Fruit fly (Drosophila melanogaster) whole organism, wandering third instar larva: Measurements from ENCODE around the gene larp.

Experiments used
- Abd-B ChIP-seq: fragments of >200 bp; optimal IDR thresholded peaks from 2 replicates; lab custom pipeline; 2017; ENCODE audit warnings: missing biosample characterization, missing genetic modification characterization
- CG32264 ChIP-seq: fragments of 200-800 bp; sonication (Bioruptor generic); optimal IDR thresholded peaks from 2 replicates; lab custom pipeline; 2016; ENCODE audit warnings: missing biosample characterization, missing genetic modification characterization
- CG9705 ChIP-seq: fragments of 200-800 bp; sonication (Bioruptor generic); optimal IDR thresholded peaks from 2 replicates; lab custom pipeline; 2018; ENCODE audit warnings: missing biosample characterization, mild to moderate bottlenecking, missing genetic modification characterization
- CrebA ChIP-seq: fragments of 200-800 bp; sonication (Bioruptor generic); optimal IDR thresholded peaks from 2 replicates; lab custom pipeline; 2016; ENCODE audit warnings: missing biosample characterization, mild to moderate bottlenecking, missing genetic modification characterization, borderline replicate concordance
- Dfd ChIP-seq: fragments of >200 bp; optimal IDR thresholded peaks from 2 replicates; lab custom pipeline; 2017; ENCODE audit warnings: missing biosample characterization, missing genetic modification characterization
- Dif ChIP-seq: fragments of 200-275, 200-300 bp; sonication (Bioruptor generic); optimal IDR thresholded peaks from 2 replicates; lab custom pipeline; 2018; ENCODE audit warnings: missing biosample characterization, missing genetic modification characterization; ENCODE audit not compliant: partially characterized antibody
- GATAd ChIP-seq: sonication (Bioruptor generic); optimal IDR thresholded peaks from 2 replicates; lab custom pipeline; 2016; ENCODE audit warnings: missing biosample characterization, missing genetic modification characterization
- HLH106 ChIP-seq: fragments of 200-800 bp; optimal IDR thresholded peaks from 3 replicates; lab custom pipeline; 2019; ENCODE audit warnings: missing biosample characterization, mild to moderate bottlenecking, missing genetic modification characterization, moderate library complexity
- Hnf4 ChIP-seq: fragments of 200-800 bp; sonication (Bioruptor generic); optimal IDR thresholded peaks from 2 replicates; lab custom pipeline; 2016; ENCODE audit warnings: missing biosample characterization, mild to moderate bottlenecking, missing genetic modification characterization
- Hr78 ChIP-seq: fragments of >200 bp; optimal IDR thresholded peaks from 2 replicates; lab custom pipeline; 2017; ENCODE audit warnings: missing biosample characterization, missing genetic modification characterization
- Hr83 ChIP-seq: fragments of 200-300 bp; sonication (Bioruptor generic); optimal IDR thresholded peaks from 2 replicates; lab custom pipeline; 2016; ENCODE audit warnings: missing biosample characterization, mild to moderate bottlenecking, missing genetic modification characterization, moderate library complexity; ENCODE audit not compliant: poor library complexity, severe bottlenecking
- Jra ChIP-seq: sonication (Bioruptor generic); optimal IDR thresholded peaks from 2 replicates; lab custom pipeline; 2016; ENCODE audit warnings: missing biosample characterization, missing genetic modification characterization
- Mio ChIP-seq: sonication (Bioruptor generic); optimal IDR thresholded peaks from 2 replicates; lab custom pipeline; 2016; ENCODE audit warnings: missing biosample characterization, missing genetic modification characterization
- Myc ChIP-seq: fragments of >200 bp; optimal IDR thresholded peaks from 2 replicates; lab custom pipeline; 2017
- N ChIP-seq: fragments of >200 bp; optimal IDR thresholded peaks from 2 replicates; lab custom pipeline; 2018; ENCODE audit warnings: missing biosample characterization, missing external identifiers, missing genetic modification characterization
- OdsH ChIP-seq: fragments of 200-800 bp; sonication (Bioruptor generic); optimal IDR thresholded peaks from 2 replicates; lab custom pipeline; 2016; ENCODE audit warnings: missing biosample characterization, mild to moderate bottlenecking, missing genetic modification characterization
- Rel ChIP-seq, 2 experiments: fragments of 200-800 bp; sonication (Bioruptor generic) in 1 of 2; optimal IDR thresholded peaks; 2 replicates in 1 of 2; 3 replicates in 1 of 2; lab custom pipeline; 2016 to 2019; ENCODE audit warnings: mild to moderate bottlenecking in 2 of 2, missing biosample characterization in 2 of 2, missing genetic modification characterization in 2 of 2, moderate library complexity in 1 of 2
- Sp1 ChIP-seq: fragments of 200-800 bp; sonication (Bioruptor generic); optimal IDR thresholded peaks from 3 replicates; lab custom pipeline; 2019; ENCODE audit warnings: missing biosample characterization, mild to moderate bottlenecking, missing genetic modification characterization, moderate library complexity
- Vsx2 ChIP-seq: fragments of 200-300, 225-300 bp; sonication (Bioruptor generic); optimal IDR thresholded peaks from 2 replicates; lab custom pipeline; 2018; ENCODE audit warnings: missing biosample characterization, missing genetic modification characterization; ENCODE audit not compliant: partially characterized antibody
- br ChIP-seq: fragments of 200-800 bp; sonication (Bioruptor generic); optimal IDR thresholded peaks from 2 replicates; lab custom pipeline; 2016; ENCODE audit warnings: missing biosample characterization, missing genetic modification characterization
- brk ChIP-seq: fragments of 200-800 bp; sonication (Bioruptor generic); optimal IDR thresholded peaks from 2 replicates; lab custom pipeline; 2016; ENCODE audit warnings: missing biosample characterization, mild to moderate bottlenecking, missing genetic modification characterization
- dl ChIP-seq, 2 experiments: fragments of 175-275, 200-275 bp in 1 of 2; fragments of 200-275 bp in 1 of 2; sonication (Bioruptor generic); optimal IDR thresholded peaks; lab custom pipeline; 2018; ENCODE audit warnings: mild to moderate bottlenecking in 2 of 2, missing biosample characterization in 2 of 2, missing genetic modification characterization in 2 of 2, moderate library complexity in 2 of 2; ENCODE audit not compliant: partially characterized antibody in 2 of 2, insufficient read depth in 1 of 2
- dmrt93B ChIP-seq: fragments of 200-800 bp; sonication (Bioruptor generic); optimal IDR thresholded peaks from 2 replicates; lab custom pipeline; 2018; ENCODE audit warnings: missing biosample characterization, mild to moderate bottlenecking, missing genetic modification characterization
- dsf ChIP-seq: sonication (Bioruptor generic); optimal IDR thresholded peaks from 2 replicates; lab custom pipeline; 2016; ENCODE audit warnings: missing biosample characterization, missing genetic modification characterization, borderline replicate concordance
- ey ChIP-seq: fragments of 200-800 bp; sonication (Bioruptor generic); optimal IDR thresholded peaks from 2 replicates; lab custom pipeline; 2016; ENCODE audit warnings: missing biosample characterization, missing genetic modification characterization
- foxo ChIP-seq, 2 experiments: fragments of 200-800 bp; sonication (Bioruptor generic); optimal IDR thresholded peaks; 2 replicates in 1 of 2; 3 replicates in 1 of 2; lab custom pipeline; 2016 to 2017; ENCODE audit warnings: missing biosample characterization in 2 of 2, missing genetic modification characterization in 2 of 2
- fru ChIP-seq: fragments of 200-800 bp; sonication (Bioruptor generic); optimal IDR thresholded peaks from 3 replicates; lab custom pipeline; 2016; ENCODE audit warnings: missing biosample characterization, mild to moderate bottlenecking, missing genetic modification characterization
- h ChIP-seq: fragments of 200-800 bp; sonication (Bioruptor generic); optimal IDR thresholded peaks from 3 replicates; lab custom pipeline; 2016; ENCODE audit warnings: missing biosample characterization, mild to moderate bottlenecking, missing genetic modification characterization
- jim ChIP-seq: fragments of 175-275, 200-325 bp; sonication (Bioruptor generic); optimal IDR thresholded peaks from 2 replicates; lab custom pipeline; 2016; ENCODE audit warnings: missing biosample characterization, mild to moderate bottlenecking, missing genetic modification characterization
- lola ChIP-seq: fragments of >200 bp; optimal IDR thresholded peaks from 2 replicates; lab custom pipeline; 2017; ENCODE audit warnings: missing biosample characterization, missing genetic modification characterization
- pan ChIP-seq: fragments of >200 bp; optimal IDR thresholded peaks from 2 replicates; lab custom pipeline; 2017
- psq ChIP-seq: fragments of 200-800 bp; sonication (Bioruptor generic); optimal IDR thresholded peaks from 3 replicates; lab custom pipeline; 2017; ENCODE audit warnings: missing biosample characterization, mild to moderate bottlenecking, missing genetic modification characterization, moderate library complexity
- rgr ChIP-seq: fragments of 200-800 bp; sonication (Bioruptor generic); optimal IDR thresholded peaks from 3 replicates; lab custom pipeline; 2016; ENCODE audit warnings: missing biosample characterization, mild to moderate bottlenecking, missing genetic modification characterization
- sage ChIP-seq: fragments of 200-800 bp; sonication (Bioruptor generic); optimal IDR thresholded peaks from 2 replicates; lab custom pipeline; 2016; ENCODE audit warnings: missing biosample characterization, mild to moderate bottlenecking, missing genetic modification characterization
- sv ChIP-seq: fragments of 200-800 bp; sonication (Bioruptor generic); optimal IDR thresholded peaks from 3 replicates; lab custom pipeline; 2016; ENCODE audit warnings: missing biosample characterization, missing genetic modification characterization
- tai ChIP-seq: sonication (Bioruptor generic); optimal IDR thresholded peaks from 2 replicates; lab custom pipeline; 2016; ENCODE audit warnings: missing biosample characterization, missing genetic modification characterization
- usp ChIP-seq: fragments of >200 bp; optimal IDR thresholded peaks from 2 replicates; lab custom pipeline; 2017; ENCODE audit warnings: missing biosample characterization, missing genetic modification characterization
- woc ChIP-seq: sonication (Bioruptor generic); optimal IDR thresholded peaks from 2 replicates; lab custom pipeline; 2016; ENCODE audit warnings: missing biosample characterization, mild to moderate bottlenecking, missing genetic modification characterization

The larp gene

DNA sequence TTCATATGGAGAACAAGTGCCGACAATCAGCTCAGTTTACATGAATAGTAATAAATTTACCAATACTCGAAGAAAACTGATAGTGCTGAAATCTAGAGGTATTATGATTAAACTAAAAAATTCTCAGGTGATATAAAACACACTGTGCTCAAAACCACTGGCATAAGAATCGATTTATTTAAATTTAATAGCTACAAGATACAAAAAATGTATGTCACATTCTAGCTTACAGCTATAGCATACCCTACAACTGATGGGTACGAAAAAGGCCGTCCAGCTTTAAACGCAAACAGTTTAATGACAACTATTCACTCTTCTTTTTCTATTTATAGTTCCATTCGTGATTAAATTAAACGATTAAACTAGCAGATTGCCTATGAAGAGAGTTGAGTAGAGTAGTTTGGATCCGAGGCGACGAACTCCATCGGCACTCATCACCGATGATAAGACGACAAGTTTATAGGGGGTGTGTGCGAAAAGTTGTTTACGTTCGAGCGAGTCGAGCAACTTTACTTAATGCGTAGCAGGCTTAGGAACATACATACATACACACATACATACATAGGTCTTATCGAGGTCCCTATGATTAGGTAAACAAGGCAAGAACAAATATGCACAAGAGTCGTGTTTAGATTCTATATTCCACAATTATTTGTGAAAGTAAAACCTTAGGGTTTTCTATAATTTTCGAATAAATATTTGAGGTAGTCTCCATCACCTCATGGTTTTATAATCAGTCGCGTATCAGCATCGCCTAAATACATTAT is 7.3 kb downstream of the larp start:
- TF ChIP-seq Jra (GFP tag; lab: Kevin White, UChicago), result no peak
- no peak for TF ChIP-seq woc (GFP tag; lab: Kevin White, UChicago)
- TF ChIP-seq tai, result peak; percentile 12
- TF ChIP-seq Dif, result no peak
- no peak for TF ChIP-seq HLH106 (tag; lab: Kevin White, UChicago)
- no peak for TF ChIP-seq lola (GFP tag; lab: Kevin White, UChicago)
- no peak for TF ChIP-seq dsf (GFP tag; lab: Kevin White, UChicago)
- TF ChIP-seq foxo (GFP tag; optimal IDR thresholded peaks at IDR 0.05; lab: Kevin White, UChicago), result peak in 1 of 2 experiments; percentile 26
- peak; percentile 32 for TF ChIP-seq Hr83
- TF ChIP-seq ey (GFP tag; lab: Kevin White, UChicago), result peak; percentile 8
- TF ChIP-seq sv (GFP tag; lab: Kevin White, UChicago), result peak; percentile 54
- no peak for TF ChIP-seq Rel (GFP tag; optimal IDR thresholded peaks at IDR 0.05; lab: Kevin White, UChicago)
- no peak for TF ChIP-seq Rel (tag; optimal IDR thresholded peaks at IDR 0.05; lab: Kevin White, UChicago)
- no peak for TF ChIP-seq CG9705 (GFP tag; lab: Kevin White, UChicago)
- no peak for TF ChIP-seq h (GFP tag; lab: Kevin White, UChicago)
- TF ChIP-seq Vsx2 (GFP tag; lab: Kevin White, UChicago), result no peak
- no peak for TF ChIP-seq dl (GFP tag; optimal IDR thresholded peaks at IDR 0.05; lab: Kevin White, UChicago; ENCODE audit: insufficient read depth in 1 of 2, partially characterized antibody in 2 of 2)
- TF ChIP-seq usp (GFP tag; lab: Kevin White, UChicago), result no peak
- no peak for TF ChIP-seq GATAd (GFP tag; lab: Kevin White, UChicago)
- TF ChIP-seq OdsH, result no peak
- TF ChIP-seq Mio (GFP tag; lab: Kevin White, UChicago), result no peak
- no peak for TF ChIP-seq Hr78 (GFP tag; lab: Kevin White, UChicago)
- no peak for TF ChIP-seq pan
- TF ChIP-seq Myc (lab: Kevin White, UChicago), result no peak
- peak; percentile 4 for TF ChIP-seq rgr (GFP tag; lab: Kevin White, UChicago)
- no peak for TF ChIP-seq sage (GFP tag; lab: Kevin White, UChicago)
- TF ChIP-seq CG32264 (GFP tag; lab: Kevin White, UChicago), result no peak
- no peak for TF ChIP-seq N (GFP tag; lab: Kevin White, UChicago)
- TF ChIP-seq Hnf4 (GFP tag; lab: Kevin White, UChicago), result no peak
- TF ChIP-seq psq (GFP tag; lab: Kevin White, UChicago), result no peak
- TF ChIP-seq br (GFP tag; lab: Kevin White, UChicago), result no peak
- TF ChIP-seq dmrt93B (GFP tag; lab: Kevin White, UChicago), result no peak
- no peak for TF ChIP-seq Dfd (GFP tag; lab: Kevin White, UChicago)
- peak; percentile 7 for TF ChIP-seq fru (GFP tag; lab: Kevin White, UChicago)
- no peak for TF ChIP-seq Sp1 (GFP tag; lab: Kevin White, UChicago)
- no peak for TF ChIP-seq brk (GFP tag; lab: Kevin White, UChicago)
- no peak for TF ChIP-seq jim
- no peak for TF ChIP-seq CrebA (GFP tag; lab: Kevin White, UChicago)
- TF ChIP-seq Abd-B, result no peak

- TF ChIP-seq jim, result no peak
- TF ChIP-seq lola (GFP tag; lab: Kevin White, UChicago), result no peak
- TF ChIP-seq tai, result no peak
These were observed 8.4 kb downstream of the larp start for dm6 chr3R:28327709-28328467.
